Worm (Caenorhabditis elegans) whole organism, L3 larva: ENCODE data around the gene egl-26.

Experiments
- ama-1 ChIP-seq: fragments of 150-350 bp; optimal IDR thresholded peaks from 2 replicates; lab custom pipeline; 2018
- fos-1 ChIP-seq: fragments of 150-350 bp; optimal IDR thresholded peaks from 2 replicates; lab custom pipeline; 2014; ENCODE audit warnings: missing biosample characterization, missing genetic modification characterization
- mdl-1 ChIP-seq: fragments of 150-350 bp; optimal IDR thresholded peaks from 2 replicates; lab custom pipeline; 2014; ENCODE audit warnings: missing biosample characterization, missing genetic modification characterization
- nhr-11 ChIP-seq: fragments of 150-350 bp; optimal IDR thresholded peaks from 2 replicates; lab custom pipeline; 2014; ENCODE audit warnings: missing biosample characterization, missing genetic modification characterization
- nhr-237 ChIP-seq: fragments of 150-350 bp; optimal IDR thresholded peaks from 2 replicates; lab custom pipeline; 2014; ENCODE audit warnings: missing biosample characterization, missing genetic modification characterization
- pqm-1 ChIP-seq: fragments of 150-350 bp; optimal IDR thresholded peaks from 2 replicates; lab custom pipeline; 2017; ENCODE audit warnings: missing biosample characterization, missing genetic modification characterization, inconsistent platforms
- unc-62 ChIP-seq: fragments of 150-350 bp; sonication (generic microtip); optimal IDR thresholded peaks from 4 replicates; lab custom pipeline; 2014; ENCODE audit warnings: missing biosample characterization, missing genetic modification reagents, missing genetic modification characterization

DNA sequence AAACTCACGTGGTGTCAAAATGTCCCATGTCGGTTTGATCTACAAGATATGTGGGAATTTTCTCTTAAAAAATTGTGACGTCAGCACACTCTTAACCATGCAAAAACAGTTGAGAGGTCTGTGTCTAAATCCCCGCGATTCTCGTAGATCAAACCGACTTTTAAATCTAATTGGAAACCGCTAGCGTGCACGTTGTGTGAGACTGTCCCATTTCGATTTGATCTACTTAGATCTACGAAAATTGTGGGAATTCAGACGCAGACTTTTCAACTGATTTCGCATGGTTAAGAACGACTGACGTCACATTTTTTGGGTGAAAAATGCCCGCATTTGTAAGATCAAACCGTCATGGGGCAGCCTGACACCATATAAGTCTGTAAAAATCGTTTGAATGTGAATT is 11.6 kb upstream of the egl-26 start:
- TF ChIP-seq mdl-1 (tag; lab: Kevin White, UChicago): no peak
- no peak for TF ChIP-seq pqm-1 (tag; lab: Kevin White, UChicago)
- TF ChIP-seq unc-62 (GFP tag; lab: Kevin White, UChicago): no peak
- no peak for TF ChIP-seq fos-1 (tag; lab: Kevin White, UChicago)
- no peak for TF ChIP-seq ama-1 (lab: Kevin White, UChicago)
- TF ChIP-seq nhr-237 (tag; lab: Kevin White, UChicago): no peak
- TF ChIP-seq nhr-11 (tag; lab: Kevin White, UChicago): no peak
